ENCODE assay signal across 1 fruit fly cellular context in genomic region chrX:17636001-17636400, dm6.
TF ChIP-seq lines count a peak whose summit lies in the region.

TSS of gene CG8289 (minus strand) at chrX:17636044.
TSS of gene CG5800 (plus strand) at chrX:17636281.

TF ChIP-seq in whole organism, embryonic, 481 proteins besides CTCF, POLR2A, EP300 and RAD21 (continued from another document):
- no peak for TF ChIP-seq MESR4 (GFP tag; optimal IDR thresholded peaks at IDR 0.05; lab: Kevin White, UChicago)
- no peak for TF ChIP-seq CG7357 (GFP tag; IDR thresholded peaks at IDR 0.05; lab: Robert Waterston, UW)
- no peak for TF ChIP-seq lilli (GFP tag; optimal IDR thresholded peaks at IDR 0.05; lab: Kevin White, UChicago)
- no peak for TF ChIP-seq chm (GFP tag; IDR thresholded peaks at IDR 0.05; lab: Robert Waterston, UW)
- TF ChIP-seq Hmr (GFP tag; optimal IDR thresholded peaks at IDR 0.05; lab: Kevin White, UChicago), result no peak
- TF ChIP-seq CG9932 (GFP tag; IDR thresholded peaks at IDR 0.05; lab: Robert Waterston, UW), result 0 out of 2 replicates have a peak, but pooled peaks have one; percentile 9
- no peak for TF ChIP-seq Deaf1 (tag; optimal IDR thresholded peaks at IDR 0.05; lab: Kevin White, UChicago)
- TF ChIP-seq knrl (GFP tag; IDR thresholded peaks at IDR 0.05; lab: Robert Waterston, UW; ENCODE audit: partially characterized antibody), result peak; percentile 68
- no peak for TF ChIP-seq repo (GFP tag; optimal IDR thresholded peaks at IDR 0.05; lab: Kevin White, UChicago)
- TF ChIP-seq CG13123 (GFP tag; optimal IDR thresholded peaks at IDR 0.05; lab: Kevin White, UChicago), result no peak
- no peak for TF ChIP-seq CG7928 (GFP tag; optimal IDR thresholded peaks at IDR 0.05; lab: Kevin White, UChicago)
- TF ChIP-seq tll (GFP tag; optimal IDR thresholded peaks at IDR 0.05; lab: Kevin White, UChicago), result no peak
- peak; percentile 2 for TF ChIP-seq CG4424 (GFP tag; optimal IDR thresholded peaks at IDR 0.05; lab: Kevin White, UChicago)
- TF ChIP-seq CG14667 (GFP tag; IDR thresholded peaks at IDR 0.05; lab: Robert Waterston, UW), result no peak
- TF ChIP-seq Rx (GFP tag; IDR thresholded peaks at IDR 0.05; lab: Robert Waterston, UW), result no peak
TF ChIP-seq in whole organism, embryonic: peak in this region for 79.
